Fruit fly (Drosophila melanogaster): ENCODE data around the gene CREG.

Gene CREG

dm6 chr3R:17385329-17386019 lies 9.0 kb downstream of the CREG start (continued):
- TF ChIP-seq CG10209 (GFP tag; optimal IDR thresholded peaks at IDR 0.05) = no peak
- TF ChIP-seq gce (GFP tag; IDR thresholded peaks at IDR 0.05) = peak; percentile 46; the same call in 1 of the 3 replicates
- peak; percentile 3 for TF ChIP-seq CG2202 (tag; optimal IDR thresholded peaks at IDR 0.05)
- TF ChIP-seq CG42726 (GFP tag; IDR thresholded peaks at IDR 0.05; ENCODE audit: partially characterized antibody) = no peak
- peak; percentile 74 for TF ChIP-seq row (GFP tag; IDR thresholded peaks at IDR 0.05)
- TF ChIP-seq ftz-f1 (GFP tag; optimal IDR thresholded peaks at IDR 0.05) = peak; percentile 81
- peak; percentile 78 for TF ChIP-seq CG33213 (GFP tag; optimal IDR thresholded peaks at IDR 0.05)
- TF ChIP-seq maf-S (GFP tag; optimal IDR thresholded peaks at IDR 0.05) = peak; percentile 38
- peak; percentile 58; the same call in 1 of the 2 replicates for TF ChIP-seq Ptx1 (GFP tag; IDR thresholded peaks at IDR 0.05)
- TF ChIP-seq CG9817 (tag; optimal IDR thresholded peaks at IDR 0.05) = peak; percentile 38
- peak; percentile 17 for TF ChIP-seq Hand (GFP tag; optimal IDR thresholded peaks at IDR 0.05)
- TF ChIP-seq dysf (GFP tag; IDR thresholded peaks at IDR 0.05) = peak; percentile 79
- peak; percentile 31 for TF ChIP-seq NC2β (GFP tag; optimal IDR thresholded peaks at IDR 0.05)
- TF ChIP-seq CG2678 (tag; optimal IDR thresholded peaks at IDR 0.05) = peak; percentile 73
- TF ChIP-seq Neu2 (GFP tag; optimal IDR thresholded peaks at IDR 0.05; ENCODE audit: borderline replicate concordance) = no peak
- peak; percentile 65 for TF ChIP-seq Mes4 (GFP tag; optimal IDR thresholded peaks at IDR 0.05)
- peak; percentile 45 for TF ChIP-seq CG7786 (GFP tag; optimal IDR thresholded peaks at IDR 0.05)
- TF ChIP-seq Taf1 (GFP tag; IDR thresholded peaks at IDR 0.05) = no peak
- TF ChIP-seq CG1792 (GFP tag; optimal IDR thresholded peaks at IDR 0.05) = peak; percentile 56
- TF ChIP-seq sens-2 (GFP tag; IDR thresholded peaks at IDR 0.05) = no peak
- TF ChIP-seq CG4617 (GFP tag; optimal IDR thresholded peaks at IDR 0.05; ENCODE audit: borderline replicate concordance) = peak; percentile 54
- TF ChIP-seq Vsx1 (GFP tag; optimal IDR thresholded peaks at IDR 0.05) = peak; percentile 95
- peak; percentile 49 for TF ChIP-seq nerfin-1 (tag; optimal IDR thresholded peaks at IDR 0.05)
- TF ChIP-seq kay (GFP tag; optimal IDR thresholded peaks at IDR 0.05) = peak; percentile 28
- TF ChIP-seq CG34422 (GFP tag; IDR thresholded peaks at IDR 0.05) = no peak; the same call in 2 of the 3 replicates
- TF ChIP-seq ase (GFP tag; IDR thresholded peaks at IDR 0.05) = no peak
- TF ChIP-seq CG14441 (GFP tag; IDR thresholded peaks at IDR 0.05) = peak; percentile 63
- TF ChIP-seq pzg (GFP tag; optimal IDR thresholded peaks at IDR 0.05) = peak; percentile 96
- no peak for TF ChIP-seq CG3407 (GFP tag; optimal IDR thresholded peaks at IDR 0.05)
- no peak for TF ChIP-seq fru (optimal IDR thresholded peaks at IDR 0.05)
- TF ChIP-seq CG1647 (GFP tag; optimal IDR thresholded peaks at IDR 0.05) = peak; percentile 64
- no peak for TF ChIP-seq vnd (GFP tag; IDR thresholded peaks at IDR 0.05; ENCODE audit: partially characterized antibody)
- TF ChIP-seq CG6791 (GFP tag; IDR thresholded peaks at IDR 0.05; ENCODE audit: partially characterized antibody) = peak; percentile 60; the same call in 1 of the 3 replicates
- TF ChIP-seq pros (GFP tag; optimal IDR thresholded peaks at IDR 0.05) = no peak
- peak; percentile 46; the same call in 1 of the 2 replicates for TF ChIP-seq unc-4 (GFP tag; IDR thresholded peaks at IDR 0.05; ENCODE audit: partially characterized antibody)
- TF ChIP-seq Hsf (GFP tag; optimal IDR thresholded peaks at IDR 0.05) = peak; percentile 52
- TF ChIP-seq CG9932 (GFP tag; IDR thresholded peaks at IDR 0.05) = peak; percentile 73
- peak; percentile 80 for TF ChIP-seq Atf6 (GFP tag; IDR thresholded peaks at IDR 0.05)
- no peak for TF ChIP-seq cg (GFP tag; optimal IDR thresholded peaks at IDR 0.05)
- TF ChIP-seq br (optimal IDR thresholded peaks at IDR 0.05) = no peak
- no peak; the same call in 1 of the 2 replicates for TF ChIP-seq dati (GFP tag; IDR thresholded peaks at IDR 0.05)
- TF ChIP-seq Six4 (GFP tag; optimal IDR thresholded peaks at IDR 0.05) = no peak
- TF ChIP-seq gcm (GFP tag; optimal IDR thresholded peaks at IDR 0.05) = no peak
- TF ChIP-seq Dbx (GFP tag; IDR thresholded peaks at IDR 0.05) = peak; percentile 79
- TF ChIP-seq Hr39 (optimal IDR thresholded peaks at IDR 0.05) = no peak
- TF ChIP-seq CG10543 (GFP tag; optimal IDR thresholded peaks at IDR 0.05) = peak; percentile 44
- no peak for TF ChIP-seq Doc3 (GFP tag; IDR thresholded peaks at IDR 0.05; ENCODE audit: partially characterized antibody)
- 0 out of 2 replicates have a peak, but pooled peaks have one; percentile 15 for TF ChIP-seq stc (GFP tag; IDR thresholded peaks at IDR 0.05)
- TF ChIP-seq her (GFP tag; optimal IDR thresholded peaks at IDR 0.05) = peak; percentile 55
- peak; percentile 68; the same call in 1 of the 2 replicates for TF ChIP-seq Bgb (GFP tag; IDR thresholded peaks at IDR 0.05; ENCODE audit: partially characterized antibody)
